Fruit fly (Drosophila melanogaster) whole organism, prepupa: ENCODE results near the gene Dic4.

Experiments used
- CG31627 ChIP-seq: fragments of 200-800 bp; sonication (Bioruptor generic); optimal IDR thresholded peaks from 3 replicates; lab custom pipeline; 2016; ENCODE audit warnings: missing biosample characterization, missing genetic modification characterization
- CG6276 ChIP-seq: fragments of 200-800 bp; sonication (Bioruptor generic); optimal IDR thresholded peaks from 2 replicates; lab custom pipeline; 2017; ENCODE audit warnings: missing biosample characterization, mild to moderate bottlenecking, missing genetic modification characterization
- CG6792 ChIP-seq: fragments of 200-800 bp; sonication (Bioruptor generic); optimal IDR thresholded peaks from 3 replicates; lab custom pipeline; 2016; ENCODE audit warnings: missing biosample characterization, missing genetic modification characterization
- CG8119 ChIP-seq: fragments of 200-800 bp; sonication (Bioruptor generic); IDR thresholded peaks from 3 replicates; pipeline ENCODE4 v1.3.6; 2022; ENCODE audit warnings: missing biosample characterization, missing genetic modification characterization
- CG9139 ChIP-seq: fragments of 200-800 bp; sonication (Bioruptor generic); optimal IDR thresholded peaks from 3 replicates; lab custom pipeline; 2017; ENCODE audit warnings: missing biosample characterization, mild to moderate bottlenecking, missing genetic modification characterization
- Eip78C ChIP-seq: fragments of 200-800 bp; sonication (Bioruptor generic); peaks from one replicate; lab custom pipeline; 2016; ENCODE audit warnings: missing biosample characterization, missing genetic modification characterization
- Hr39 ChIP-seq: fragments of 200-800 bp; sonication (Bioruptor generic); optimal IDR thresholded peaks from 2 replicates; lab custom pipeline; 2016; ENCODE audit warnings: missing biosample characterization, missing genetic modification characterization
- OdsH ChIP-seq: fragments of 200-800 bp; sonication (Bioruptor generic); optimal IDR thresholded peaks from 3 replicates; lab custom pipeline; 2016; ENCODE audit warnings: missing biosample characterization, missing genetic modification characterization
- eg ChIP-seq: fragments of 200-800 bp; sonication (Bioruptor generic); IDR thresholded peaks from 3 replicates; pipeline ENCODE4 v1.3.6; 2022; ENCODE audit warnings: missing biosample characterization, missing genetic modification characterization
- fd85E ChIP-seq: fragments of 200-800 bp; sonication (Bioruptor generic); optimal IDR thresholded peaks from 3 replicates; lab custom pipeline; 2016; ENCODE audit warnings: missing biosample characterization, missing genetic modification characterization
- spab ChIP-seq: fragments of 200-800 bp; sonication (Bioruptor generic); optimal IDR thresholded peaks from 2 replicates; lab custom pipeline; 2017; ENCODE audit warnings: missing biosample characterization, mild to moderate bottlenecking, missing genetic modification characterization, missing genetic modification reagents
- ss ChIP-seq, 2 experiments: fragments of 200-800 bp; sonication (Bioruptor generic); optimal IDR thresholded peaks; 2 replicates in 1 of 2; 3 replicates in 1 of 2; lab custom pipeline; 2017 to 2018; ENCODE audit warnings: mild to moderate bottlenecking in 2 of 2, missing biosample characterization in 2 of 2, missing genetic modification characterization in 2 of 2, moderate library complexity in 1 of 2
- svp ChIP-seq: fragments of 200-800 bp; sonication (Bioruptor generic); peaks from one replicate; lab custom pipeline; 2016; ENCODE audit warnings: missing biosample characterization, missing genetic modification characterization
- vri ChIP-seq: fragments of 200-800 bp; sonication (Bioruptor generic); optimal IDR thresholded peaks from 3 replicates; lab custom pipeline; 2016; ENCODE audit warnings: missing biosample characterization, mild to moderate bottlenecking, missing genetic modification characterization

dm6 chr3L:18681550-18682217 lies 16.5 kb downstream of the Dic4 start, which contains the start of the genes Sgf11 and CG32202:
- TF ChIP-seq spab (GFP tag; lab: Kevin White, UChicago) (no peak), CG31627 (GFP tag; lab: Kevin White, UChicago) (no peak), CG9139 (GFP tag; lab: Kevin White, UChicago) (no peak), fd85E (GFP tag; lab: Kevin White, UChicago) (no peak), OdsH (GFP tag; lab: Kevin White, UChicago) (peak; percentile 67), eg (GFP tag; lab: Robert Waterston, UW) (no peak), ss (GFP tag; optimal IDR thresholded peaks at IDR 0.05; lab: Kevin White, UChicago) (no peak), svp (GFP tag; lab: Kevin White, UChicago) (peak; percentile 58), CG6276 (no peak), vri (GFP tag; lab: Kevin White, UChicago) (no peak), Eip78C (GFP tag; lab: Kevin White, UChicago) (peak; percentile 51), CG8119 (GFP tag; lab: Robert Waterston, UW) (no peak), Hr39 (peak; percentile 36), CG6792 (peak; percentile 35)
